Worm (Caenorhabditis elegans): ENCODE results near the gene T23G7.3.

ce11 chrII:9148079-9148478, 19.6 kb downstream of the T23G7.3 start:
- TF ChIP-seq unc-39 (tag; optimal IDR thresholded peaks at IDR 0.05) (no peak), elt-1 (tag; optimal IDR thresholded peaks at IDR 0.05; ENCODE audit: borderline replicate concordance, insufficient read depth) (no peak), nhr-237 (tag; optimal IDR thresholded peaks at IDR 0.05) (no peak), unc-62 (GFP tag; optimal IDR thresholded peaks at IDR 0.05) (no peak), nhr-76 (tag; optimal IDR thresholded peaks at IDR 0.05) (no peak), pha-4 (tag; optimal IDR thresholded peaks at IDR 0.05) (no peak), mep-1 (tag; optimal IDR thresholded peaks at IDR 0.05) (no peak), ztf-11 (tag; optimal IDR thresholded peaks at IDR 0.05) (no peak), nhr-12 (tag; optimal IDR thresholded peaks at IDR 0.05) (no peak), drap-1 (GFP tag; optimal IDR thresholded peaks at IDR 0.05) (no peak), ces-1 (GFP tag; optimal IDR thresholded peaks at IDR 0.05) (no peak), lsy-2 (tag; optimal IDR thresholded peaks at IDR 0.05) (no peak)

Measured in whole organism, mixed stage, embryonic.